Fruit fly (Drosophila melanogaster) whole organism, embryonic: ENCODE measurements around the gene CG2224.

Experiments
- Atf3 ChIP-seq: fragments of 200-800 bp; sonication (Bioruptor generic); optimal IDR thresholded peaks from 3 replicates; lab custom pipeline; 2016; ENCODE audit warnings: missing biosample characterization, missing genetic modification characterization
- B-H2 ChIP-seq: fragments of 200-800 bp; sonication (Bioruptor generic); optimal IDR thresholded peaks from 2 replicates; lab custom pipeline; 2018; ENCODE audit warnings: missing biosample characterization, mild to moderate bottlenecking, missing genetic modification characterization
- BtbVII ChIP-seq: fragments of 200-800 bp; sonication (Bioruptor generic); optimal IDR thresholded peaks from 3 replicates; lab custom pipeline; 2017; ENCODE audit warnings: missing biosample characterization, mild to moderate bottlenecking, missing genetic modification characterization
- CG10209 ChIP-seq: fragments of 200-800 bp; sonication (Bioruptor generic); optimal IDR thresholded peaks from 3 replicates; lab custom pipeline; 2017; ENCODE audit warnings: missing biosample characterization, mild to moderate bottlenecking, missing genetic modification characterization, missing genetic modification reagents
- CG1233 ChIP-seq: fragments of 200-800 bp; sonication (Bioruptor generic); optimal IDR thresholded peaks from 4 replicates; lab custom pipeline; 2018; ENCODE audit warnings: missing biosample characterization, mild to moderate bottlenecking, missing genetic modification characterization
- CG13123 ChIP-seq: fragments of 200-800 bp; sonication (Bioruptor generic); optimal IDR thresholded peaks from 2 replicates; lab custom pipeline; 2016; ENCODE audit warnings: missing biosample characterization, missing genetic modification characterization
- CG13775 ChIP-seq: fragments of 200-800 bp; sonication (Bioruptor generic); optimal IDR thresholded peaks from 3 replicates; lab custom pipeline; 2017; ENCODE audit warnings: missing biosample characterization, mild to moderate bottlenecking, missing genetic modification characterization
- CG13894 ChIP-seq: fragments of 200-800 bp; sonication (Bioruptor generic); optimal IDR thresholded peaks from 3 replicates; lab custom pipeline; 2018; ENCODE audit warnings: missing biosample characterization, mild to moderate bottlenecking, missing genetic modification characterization, moderate library complexity
- CG17361 ChIP-seq: fragments of 200-800 bp; sonication (Bioruptor generic); IDR thresholded peaks from 3 replicates; pipeline ENCODE4 v1.3.6; 2022; ENCODE audit warnings: missing biosample characterization, missing genetic modification characterization
- CG17829 ChIP-seq: fragments of 200-800 bp; optimal IDR thresholded peaks from 2 replicates; lab custom pipeline; 2019; ENCODE audit warnings: missing biosample characterization, mild to moderate bottlenecking, missing genetic modification characterization, moderate library complexity
- CG2116 ChIP-seq: fragments of 200-800 bp; sonication (Bioruptor generic); optimal IDR thresholded peaks from 3 replicates; lab custom pipeline; 2018; ENCODE audit warnings: missing biosample characterization, mild to moderate bottlenecking, missing genetic modification characterization
- CG30403 ChIP-seq: fragments of 200-800 bp; sonication (Bioruptor generic); optimal IDR thresholded peaks from 3 replicates; lab custom pipeline; 2016; ENCODE audit warnings: missing biosample characterization, missing genetic modification characterization
- CG3995 ChIP-seq: fragments of 200-800 bp; sonication (Bioruptor generic); optimal IDR thresholded peaks from 3 replicates; lab custom pipeline; 2016; ENCODE audit warnings: missing biosample characterization, missing genetic modification characterization
- CG42726 ChIP-seq: fragments of 200-800 bp; sonication (Bioruptor generic); IDR thresholded peaks from 2 replicates; pipeline ENCODE4 v1.3.6; 2022; ENCODE audit warnings: missing biosample characterization, missing genetic modification characterization; ENCODE audit not compliant: partially characterized antibody
- CG6813 ChIP-seq: fragments of 200-800 bp; sonication (Bioruptor generic); optimal IDR thresholded peaks from 2 replicates; lab custom pipeline; 2017; ENCODE audit warnings: missing biosample characterization, missing genetic modification characterization, mild to moderate bottlenecking, moderate library complexity, missing genetic modification reagents
- CG7271 ChIP-seq: fragments of 200-800 bp; sonication (Bioruptor generic); optimal IDR thresholded peaks from 2 replicates; lab custom pipeline; 2018; ENCODE audit warnings: missing biosample characterization, mild to moderate bottlenecking, missing genetic modification characterization, moderate library complexity
- CG8290 ChIP-seq, 3 experiments: fragments of 200-800 bp; sonication (Bioruptor generic); optimal IDR thresholded peaks; 2 replicates each; lab custom pipeline; 2016 to 2019; ENCODE audit warnings: missing biosample characterization in 3 of 3, missing genetic modification characterization in 3 of 3, mild to moderate bottlenecking in 2 of 3, moderate library complexity in 1 of 3
- CG8388 ChIP-seq: fragments of 200-800 bp; sonication (Bioruptor generic); optimal IDR thresholded peaks from 2 replicates; lab custom pipeline; 2019; ENCODE audit warnings: missing biosample characterization, mild to moderate bottlenecking, missing genetic modification characterization, moderate library complexity
- CHES-1-like ChIP-seq: fragments of 200-800 bp; sonication (Bioruptor generic); optimal IDR thresholded peaks from 2 replicates; lab custom pipeline; 2016; ENCODE audit warnings: missing biosample characterization, missing genetic modification characterization
- Doc3 ChIP-seq: fragments of 200-800 bp; sonication (Bioruptor generic); IDR thresholded peaks from 3 replicates; pipeline ENCODE4 v1.3.6; 2022; ENCODE audit warnings: missing biosample characterization, missing genetic modification characterization; ENCODE audit not compliant: partially characterized antibody
- Dp ChIP-seq: fragments of 200-800 bp; sonication (Bioruptor generic); optimal IDR thresholded peaks from 2 replicates; lab custom pipeline; 2018; ENCODE audit warnings: missing biosample characterization, mild to moderate bottlenecking, missing genetic modification characterization, moderate library complexity
- Eip74EF ChIP-seq, 2 experiments: fragments of 200-800 bp in 1 of 2; fragments of >200 bp in 1 of 2; sonication (Bioruptor generic) in 1 of 2; optimal IDR thresholded peaks; 2 replicates each; lab custom pipeline; 2017 to 2019; ENCODE audit warnings: missing biosample characterization in 2 of 2, missing genetic modification characterization in 2 of 2, mild to moderate bottlenecking in 1 of 2, moderate library complexity in 1 of 2
- Ets65A ChIP-seq: fragments of 200-800 bp; sonication (Bioruptor generic); peaks from one replicate; lab custom pipeline; 2016; ENCODE audit warnings: missing biosample characterization, missing genetic modification characterization
- H15 ChIP-seq: fragments of 200-800 bp; sonication (Bioruptor generic); IDR thresholded peaks from 3 replicates; pipeline ENCODE4 v1.3.6; 2022; ENCODE audit warnings: missing biosample characterization, missing genetic modification characterization
- HLH4C ChIP-seq: fragments of 200-800 bp; sonication (Bioruptor generic); IDR thresholded peaks from 3 replicates; pipeline ENCODE4 v1.3.6; 2022; ENCODE audit warnings: missing biosample characterization, missing genetic modification characterization; ENCODE audit not compliant: partially characterized antibody
- Hr39 ChIP-seq: fragments of >200 bp; optimal IDR thresholded peaks from 2 replicates; lab custom pipeline; 2017
- MBD-R2 ChIP-seq: fragments of 200-800 bp; sonication (Bioruptor generic); IDR thresholded peaks from 2 replicates; pipeline ENCODE4 v1.3.6; 2022; ENCODE audit warnings: missing biosample characterization, missing genetic modification characterization
- Mrtf ChIP-seq: fragments of 200-800 bp; sonication (Bioruptor generic); IDR thresholded peaks from 3 replicates; pipeline ENCODE4 v1.3.6; 2022; ENCODE audit warnings: missing biosample characterization, missing genetic modification characterization
- Sry-β ChIP-seq: fragments of 200-800 bp; sonication (Bioruptor generic); optimal IDR thresholded peaks from 2 replicates; lab custom pipeline; 2018; ENCODE audit warnings: missing biosample characterization, mild to moderate bottlenecking, missing genetic modification characterization, moderate library complexity
- Xbp1 ChIP-seq: fragments of 200-800 bp; sonication (Bioruptor generic); optimal IDR thresholded peaks from 3 replicates; lab custom pipeline; 2016; ENCODE audit warnings: missing biosample characterization, mild to moderate bottlenecking, missing genetic modification characterization
- chm ChIP-seq: fragments of 200-800 bp; sonication (Bioruptor generic); IDR thresholded peaks from 2 replicates; pipeline ENCODE4 v1.3.6; 2022; ENCODE audit warnings: missing biosample characterization, missing genetic modification characterization
- cwo ChIP-seq: fragments of 200-800 bp; sonication (Bioruptor generic); optimal IDR thresholded peaks from 3 replicates; lab custom pipeline; 2017; ENCODE audit warnings: missing biosample characterization, missing genetic modification characterization, mild to moderate bottlenecking, moderate library complexity, missing genetic modification reagents
- ems ChIP-seq: fragments of 200-800 bp; sonication (Bioruptor generic); optimal IDR thresholded peaks from 3 replicates; lab custom pipeline; 2016; ENCODE audit warnings: missing biosample characterization, missing genetic modification characterization
- exex ChIP-seq: fragments of 200-800 bp; sonication (Bioruptor generic); optimal IDR thresholded peaks from 4 replicates; lab custom pipeline; 2018; ENCODE audit warnings: missing biosample characterization, mild to moderate bottlenecking, missing genetic modification characterization, moderate library complexity
- jumu ChIP-seq: fragments of 200-800 bp; sonication (Bioruptor generic); optimal IDR thresholded peaks from 3 replicates; lab custom pipeline; 2016; ENCODE audit warnings: missing biosample characterization, missing genetic modification characterization
- nmo ChIP-seq: fragments of 200-800 bp; sonication (Bioruptor generic); optimal IDR thresholded peaks from 2 replicates; lab custom pipeline; 2018; ENCODE audit warnings: missing biosample characterization, mild to moderate bottlenecking, missing genetic modification characterization, moderate library complexity
- onecut ChIP-seq: fragments of 200-800 bp; sonication (Bioruptor generic); IDR thresholded peaks from 2 replicates; pipeline ENCODE4 v1.3.6; 2022; ENCODE audit warnings: missing biosample characterization, missing genetic modification characterization
- row ChIP-seq: fragments of 200-800 bp; sonication (Bioruptor generic); IDR thresholded peaks from 3 replicates; pipeline ENCODE4 v1.3.6; 2022; ENCODE audit warnings: missing biosample characterization, missing genetic modification characterization
- salm ChIP-seq: fragments of 200-800 bp; sonication (Bioruptor generic); optimal IDR thresholded peaks from 2 replicates; lab custom pipeline; 2018; ENCODE audit warnings: missing biosample characterization, mild to moderate bottlenecking, missing genetic modification characterization
- sc ChIP-seq, 3 experiments: fragments of >200 bp in 2 of 3; fragments of 200-800 bp in 1 of 3; sonication (Bioruptor generic) in 1 of 3; optimal IDR thresholded peaks; 2 replicates in 2 of 3; 3 replicates in 1 of 3; lab custom pipeline; 2017; ENCODE audit warnings: mild to moderate bottlenecking in 1 of 3, missing biosample characterization in 1 of 3, missing genetic modification characterization in 1 of 3, missing genetic modification reagents in 1 of 3
- sob ChIP-seq: fragments of 200-800 bp; sonication (Bioruptor generic); IDR thresholded peaks from 2 replicates; pipeline ENCODE4 v1.3.6; 2022; ENCODE audit warnings: missing biosample characterization, missing genetic modification characterization
- stwl ChIP-seq: fragments of 200-800 bp; sonication (Bioruptor generic); optimal IDR thresholded peaks from 3 replicates; lab custom pipeline; 2018; ENCODE audit warnings: missing biosample characterization, mild to moderate bottlenecking, missing genetic modification characterization, moderate library complexity
- usp ChIP-seq: fragments of >200 bp; optimal IDR thresholded peaks from 2 replicates; lab custom pipeline; 2017; ENCODE audit warnings: missing biosample characterization, missing genetic modification characterization
- vnd ChIP-seq: fragments of 200-800 bp; sonication (Bioruptor generic); IDR thresholded peaks from 3 replicates; pipeline ENCODE4 v1.3.6; 2022; ENCODE audit warnings: missing biosample characterization, missing genetic modification characterization; ENCODE audit not compliant: partially characterized antibody

Gene CG2224

DNA sequence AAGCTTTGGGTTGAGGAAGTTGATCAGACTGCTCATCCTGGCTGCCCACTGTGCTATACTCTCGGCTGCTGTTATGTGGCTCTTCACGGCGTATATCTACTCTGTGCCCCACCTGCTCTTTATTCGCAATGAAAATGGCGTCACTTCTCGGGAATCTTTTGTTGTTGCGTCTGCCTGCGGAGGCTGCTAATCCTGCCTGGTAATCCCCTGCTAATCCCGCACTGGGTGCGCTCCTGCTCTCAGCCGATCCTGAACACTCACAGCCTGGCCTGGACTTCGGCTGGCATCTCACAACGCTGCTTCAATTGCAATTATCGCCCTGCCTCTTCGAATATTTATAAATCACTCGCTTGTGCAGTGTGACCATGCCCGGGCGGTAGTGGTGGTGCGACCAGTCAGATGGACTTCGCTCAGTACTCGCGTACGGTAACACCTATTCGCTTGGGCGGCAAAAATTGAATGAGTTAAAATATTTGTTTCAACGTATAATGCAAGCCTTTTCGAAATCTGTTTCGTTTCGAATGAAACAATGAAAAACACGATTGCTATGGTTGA, 31.2 kb downstream of the CG2224 start, which contains the start of gene CG2218 (continued):
- TF ChIP-seq CG13894 (tag; lab: Kevin White, UChicago) = no peak
- peak; percentile 98 for TF ChIP-seq Dp
- no peak for TF ChIP-seq sc (optimal IDR thresholded peaks at IDR 0.05; lab: Kevin White, UChicago)
- TF ChIP-seq sc (GFP tag; optimal IDR thresholded peaks at IDR 0.05; lab: Kevin White, UChicago) = no peak

DNA sequence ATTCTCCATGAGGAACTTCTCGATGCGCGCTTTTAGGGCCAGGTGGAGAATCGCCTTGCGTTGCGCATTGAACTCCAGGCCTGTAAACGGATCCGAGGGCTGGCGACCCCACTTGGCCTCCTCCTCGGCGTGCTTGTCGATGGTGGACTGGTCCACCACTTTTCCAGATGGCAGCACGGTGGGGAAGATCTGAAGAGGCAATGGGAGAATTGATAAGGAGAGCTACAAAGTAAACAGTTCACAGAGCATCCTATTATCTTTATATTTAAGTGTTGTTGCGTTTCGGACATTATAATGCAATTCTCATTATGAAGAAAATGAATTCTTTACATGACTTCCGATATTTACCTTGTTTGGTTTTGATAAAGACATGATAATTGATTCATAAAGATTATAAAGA, 32.5 kb downstream of the CG2224 start:
- TF ChIP-seq BtbVII (GFP tag; lab: Kevin White, UChicago) = no peak
- no peak for TF ChIP-seq chm (GFP tag; lab: Robert Waterston, UW)
- TF ChIP-seq ems = no peak

DNA sequence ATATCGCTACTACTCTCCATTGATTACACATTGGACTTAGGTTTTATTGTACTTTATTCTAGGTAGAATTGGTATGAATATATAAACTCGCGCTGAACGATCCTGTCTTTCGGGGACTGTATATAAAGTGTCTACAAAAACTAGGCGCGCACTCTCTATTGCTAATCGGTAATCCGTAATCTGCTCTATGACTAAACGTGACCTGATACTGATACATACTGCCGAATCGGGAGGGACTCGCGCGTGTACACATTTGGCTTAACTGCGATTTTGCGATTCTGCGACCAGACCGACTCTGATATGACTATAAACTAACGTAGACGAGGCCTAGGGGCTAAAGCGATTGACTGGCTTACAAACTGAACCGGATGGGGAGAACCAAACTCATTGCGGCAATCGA, 33.5 kb downstream of the CG2224 start:
- TF ChIP-seq CG42726 (GFP tag; lab: Robert Waterston, UW) = 0 out of 2 replicates have a peak, but pooled peaks have one; percentile 4
- peak; percentile 19 for TF ChIP-seq CG8388 (GFP tag; lab: Kevin White, UChicago)
- peak; percentile 17; the same call in 1 of the 3 replicates for TF ChIP-seq row (GFP tag; lab: Robert Waterston, UW)
- peak; percentile 78 for TF ChIP-seq cwo (GFP tag; lab: Kevin White, UChicago)
- TF ChIP-seq exex = peak; percentile 10
- TF ChIP-seq CHES-1-like (GFP tag; lab: Kevin White, UChicago) = no peak
- no peak for TF ChIP-seq CG6813
- TF ChIP-seq CG3995 (GFP tag; lab: Kevin White, UChicago) = peak; percentile 72
- TF ChIP-seq H15 = no peak
- no peak for TF ChIP-seq Mrtf (GFP tag; lab: Robert Waterston, UW)
- TF ChIP-seq CG1233 = no peak
- TF ChIP-seq Sry-β (GFP tag; lab: Kevin White, UChicago) = no peak

DNA sequence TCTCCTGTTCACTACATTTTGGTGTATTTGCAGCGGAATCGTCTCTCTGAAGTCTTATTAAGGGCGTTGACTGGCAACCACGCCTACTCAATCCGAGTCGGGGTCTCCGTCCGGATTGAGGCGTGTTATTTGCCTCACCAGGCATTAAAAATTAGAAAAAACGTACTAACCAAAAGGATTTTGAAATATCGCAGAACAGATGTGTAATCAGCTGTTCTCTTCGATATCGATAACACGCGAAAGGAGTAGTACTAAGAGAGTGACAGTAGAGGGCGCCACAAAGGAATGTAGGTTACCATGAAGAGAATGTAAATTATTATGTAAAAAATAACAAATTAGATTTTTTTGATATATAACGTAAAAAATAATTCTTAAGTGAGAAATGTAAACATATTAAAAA, 34.1 kb downstream of the CG2224 start, which contains the start of gene CG15536:
Gene CG15536, minus strand, starts transcription at position 170 of the 400 bp plus-strand sequence.
- TF ChIP-seq Doc3 (GFP tag; lab: Robert Waterston, UW) = peak; percentile 47; the same call in 2 of the 3 replicates
- no peak for TF ChIP-seq usp (GFP tag; lab: Kevin White, UChicago)
- TF ChIP-seq B-H2 (GFP tag; lab: Kevin White, UChicago) = peak; percentile 21
- TF ChIP-seq CG7271 (tag; lab: Kevin White, UChicago) = no peak
- TF ChIP-seq CG17829 (tag; lab: Kevin White, UChicago) = no peak
- TF ChIP-seq CG30403 (GFP tag; lab: Kevin White, UChicago) = no peak
- peak; percentile 93 for TF ChIP-seq MBD-R2 (GFP tag; lab: Robert Waterston, UW)
- no peak for TF ChIP-seq Atf3 (GFP tag; lab: Kevin White, UChicago)
- no peak for TF ChIP-seq sob (GFP tag; lab: Robert Waterston, UW)
- TF ChIP-seq CG10209 = no peak
- TF ChIP-seq jumu (GFP tag; lab: Kevin White, UChicago) = no peak
- TF ChIP-seq Eip74EF (GFP tag; optimal IDR thresholded peaks at IDR 0.05; lab: Kevin White, UChicago) = no peak
- peak; percentile 7 for TF ChIP-seq Xbp1
- no peak for TF ChIP-seq Ets65A (GFP tag; lab: Kevin White, UChicago)
- TF ChIP-seq CG2116 (GFP tag; lab: Kevin White, UChicago) = peak; percentile 60
- peak; percentile 28 for TF ChIP-seq nmo (GFP tag; lab: Kevin White, UChicago)
- TF ChIP-seq onecut (GFP tag; lab: Robert Waterston, UW) = no peak
- no peak for TF ChIP-seq ems
- TF ChIP-seq CG8290 (GFP tag; optimal IDR thresholded peaks at IDR 0.05; lab: Kevin White, UChicago) = no peak
- TF ChIP-seq CG8290 (tag; optimal IDR thresholded peaks at IDR 0.05; lab: Kevin White, UChicago) = peak in 1 of 2 experiments; percentile 32
- peak; percentile 72 for TF ChIP-seq stwl (tag; lab: Kevin White, UChicago)
- peak; percentile 58 for TF ChIP-seq vnd (GFP tag; lab: Robert Waterston, UW)
- TF ChIP-seq CG17361 (GFP tag; lab: Robert Waterston, UW) = no peak
- no peak for TF ChIP-seq CG13775
- peak; percentile 64 for TF ChIP-seq HLH4C (GFP tag; lab: Robert Waterston, UW)
- no peak for TF ChIP-seq CG13123 (GFP tag; lab: Kevin White, UChicago)
- peak; percentile 58; the same call in 1 of the 2 replicates for TF ChIP-seq CG42726 (GFP tag; lab: Robert Waterston, UW)
- no peak for TF ChIP-seq Hr39
- no peak for TF ChIP-seq salm (tag; lab: Kevin White, UChicago)
